Worm (Caenorhabditis elegans) whole organism, late embryonic: ENCODE results near the gene srh-240.

Source experiments
- ama-1 ChIP-seq: fragments of 150-350 bp; optimal IDR thresholded peaks from 2 replicates; lab custom pipeline; 2014
- ceh-14 ChIP-seq: sonication (generic microtip); optimal IDR thresholded peaks from 2 replicates; lab custom pipeline; 2016; ENCODE audit warnings: missing genotype, missing genetic modification characterization, missing compliant biosample characterization
- ceh-22 ChIP-seq: sonication (generic microtip); optimal IDR thresholded peaks from 2 replicates; lab custom pipeline; 2017; ENCODE audit warnings: missing biosample characterization, missing genetic modification characterization
- ceh-45 ChIP-seq: fragments of 200-800 bp; sonication (Bioruptor generic); IDR thresholded peaks from 2 replicates; pipeline ENCODE4 v1.3.6; 2022; ENCODE audit warnings: missing genetic modification reagents, missing genetic modification characterization, missing compliant biosample characterization
- ceh-6 ChIP-seq: fragments of 200-800 bp; sonication (Bioruptor generic); optimal IDR thresholded peaks from 2 replicates; lab custom pipeline; 2018; ENCODE audit warnings: mild to moderate bottlenecking, missing genetic modification characterization, missing compliant biosample characterization
- ets-4 ChIP-seq: sonication (generic microtip); optimal IDR thresholded peaks from 2 replicates; lab custom pipeline; 2016; ENCODE audit warnings: missing genetic modification characterization, missing compliant biosample characterization
- fkh-10 ChIP-seq: fragments of 150-350 bp; optimal IDR thresholded peaks from 2 replicates; lab custom pipeline; 2014; ENCODE audit warnings: missing biosample characterization, missing genetic modification reagents, missing genetic modification characterization
- npax-4 ChIP-seq: sonication (generic microtip); optimal IDR thresholded peaks from 2 replicates; lab custom pipeline; 2016; ENCODE audit warnings: missing genetic modification characterization, missing compliant biosample characterization
- pax-1 ChIP-seq: fragments of 150-350 bp; optimal IDR thresholded peaks from 2 replicates; lab custom pipeline; 2014; ENCODE audit warnings: missing biosample characterization, missing genetic modification characterization
- pros-1 ChIP-seq: fragments of 150-350 bp; optimal IDR thresholded peaks from 2 replicates; lab custom pipeline; 2014; ENCODE audit warnings: missing biosample characterization, missing genetic modification reagents, missing genetic modification characterization
- syd-9 ChIP-seq: sonication (generic microtip); optimal IDR thresholded peaks from 2 replicates; lab custom pipeline; 2016; ENCODE audit warnings: mild to moderate bottlenecking, missing genetic modification characterization, moderate library complexity, missing compliant biosample characterization

- TF ChIP-seq ceh-14 (tag; lab: Kevin White, UChicago): no peak
- no peak for TF ChIP-seq ama-1 (lab: Kevin White, UChicago)
- TF ChIP-seq fkh-10 (GFP tag; lab: Kevin White, UChicago): no peak
- TF ChIP-seq pax-1 (tag; lab: Kevin White, UChicago): no peak
- no peak for TF ChIP-seq ets-4 (tag; lab: Kevin White, UChicago)
- no peak for TF ChIP-seq ceh-6 (GFP tag; lab: Kevin White, UChicago)
- TF ChIP-seq npax-4: no peak
- no peak for TF ChIP-seq ceh-22 (tag; lab: Kevin White, UChicago)
- no peak for TF ChIP-seq pros-1 (tag; lab: Kevin White, UChicago)
- no peak for TF ChIP-seq syd-9 (tag; lab: Kevin White, UChicago)
- no peak for TF ChIP-seq ceh-45 (GFP tag; lab: Robert Waterston, UW)
Observed at ce11 chrV:2888681-2889080, 23.7 kb downstream of the srh-240 start, which contains the start of gene srw-4.
